Fruit fly (Drosophila melanogaster) whole organism, pupa: Measurements from ENCODE around the gene Dnali1.

Experiments
- CG10348 ChIP-seq: fragments of 200-800 bp; sonication (Bioruptor generic); IDR thresholded peaks from 2 replicates; pipeline ENCODE4 v1.3.6; 2022; ENCODE audit warnings: missing biosample characterization, missing genetic modification characterization
- CG12605 ChIP-seq: fragments of 200-800 bp; sonication (Bioruptor generic); IDR thresholded peaks from 2 replicates; pipeline ENCODE4 v1.3.6; 2022; ENCODE audit warnings: missing biosample characterization, missing genetic modification characterization
- CG13204 ChIP-seq: fragments of 200-800 bp; sonication (Bioruptor generic); optimal IDR thresholded peaks from 2 replicates; lab custom pipeline; 2018; ENCODE audit warnings: missing biosample characterization, mild to moderate bottlenecking, missing genetic modification characterization, moderate library complexity
- CG14655 ChIP-seq: fragments of 200-800 bp; sonication (Bioruptor generic); optimal IDR thresholded peaks from 3 replicates; lab custom pipeline; 2017; ENCODE audit warnings: mild to moderate bottlenecking, missing biosample characterization, missing genetic modification reagents, missing genetic modification characterization
- CG15710 ChIP-seq: fragments of 200-800 bp; sonication (Bioruptor generic); optimal IDR thresholded peaks from 2 replicates; lab custom pipeline; 2018; ENCODE audit warnings: missing biosample characterization, mild to moderate bottlenecking, missing genetic modification characterization, moderate library complexity
- CG17806 ChIP-seq: fragments of 200-800 bp; sonication (Bioruptor generic); optimal IDR thresholded peaks from 2 replicates; lab custom pipeline; 2018; ENCODE audit warnings: missing biosample characterization, mild to moderate bottlenecking, missing genetic modification characterization, moderate library complexity
- CG32121 ChIP-seq: fragments of 200-800 bp; sonication (Bioruptor generic); IDR thresholded peaks from 2 replicates; pipeline ENCODE4 v1.3.6; 2022; ENCODE audit warnings: missing biosample characterization, missing genetic modification characterization
- CG34367 ChIP-seq: fragments of 200-800 bp; sonication (Bioruptor generic); optimal IDR thresholded peaks from 2 replicates; lab custom pipeline; 2018; ENCODE audit warnings: missing biosample characterization, mild to moderate bottlenecking, missing genetic modification characterization
- CG4496 ChIP-seq: fragments of 200-800 bp; sonication (Bioruptor generic); IDR thresholded peaks from 3 replicates; pipeline ENCODE4 v1.3.6; 2022; ENCODE audit warnings: missing biosample characterization, missing genetic modification characterization
- CG8159 ChIP-seq: fragments of 200-800 bp; sonication (Bioruptor generic); optimal IDR thresholded peaks from 3 replicates; lab custom pipeline; 2018; ENCODE audit warnings: missing biosample characterization, mild to moderate bottlenecking, missing genetic modification characterization, moderate library complexity
- CG8301 ChIP-seq: fragments of 200-800 bp; sonication (Bioruptor generic); optimal IDR thresholded peaks from 2 replicates; lab custom pipeline; 2018; ENCODE audit warnings: missing biosample characterization, mild to moderate bottlenecking, missing genetic modification characterization
- CG9948 ChIP-seq: fragments of 200-800 bp; sonication (Bioruptor generic); optimal IDR thresholded peaks from 2 replicates; lab custom pipeline; 2018; ENCODE audit warnings: missing biosample characterization, mild to moderate bottlenecking, missing genetic modification characterization, moderate library complexity
- D1 ChIP-seq: fragments of 200-800 bp; sonication (Bioruptor generic); optimal IDR thresholded peaks from 2 replicates; lab custom pipeline; 2018; ENCODE audit warnings: missing biosample characterization, mild to moderate bottlenecking, missing genetic modification characterization, moderate library complexity
- EcR ChIP-seq: fragments of 200-800 bp; sonication (Bioruptor generic); optimal IDR thresholded peaks from 3 replicates; lab custom pipeline; 2019; ENCODE audit warnings: missing biosample characterization, missing genetic modification characterization, mild to moderate bottlenecking, moderate library complexity, missing genetic modification reagents
- Ets98B ChIP-seq: fragments of 200-800 bp; sonication (Bioruptor generic); IDR thresholded peaks from 2 replicates; pipeline ENCODE4 v1.3.6; 2022; ENCODE audit warnings: missing biosample characterization, missing genetic modification characterization
- Pif1A ChIP-seq: fragments of 200-800 bp; sonication (Bioruptor generic); optimal IDR thresholded peaks from 3 replicates; lab custom pipeline; 2016; ENCODE audit warnings: missing biosample characterization, missing genetic modification characterization
- Pif1B ChIP-seq: fragments of 200-800 bp; sonication (Bioruptor generic); optimal IDR thresholded peaks from 3 replicates; lab custom pipeline; 2016; ENCODE audit warnings: missing biosample characterization, missing genetic modification characterization
- Snoo ChIP-seq: fragments of 200-800 bp; sonication (Bioruptor generic); optimal IDR thresholded peaks from 3 replicates; lab custom pipeline; 2017; ENCODE audit warnings: missing biosample characterization, mild to moderate bottlenecking, missing genetic modification characterization, inconsistent platforms
- fd96Ca ChIP-seq: fragments of 200-800 bp; sonication (Bioruptor generic); IDR thresholded peaks from 3 replicates; pipeline ENCODE4 v1.3.6; 2022; ENCODE audit warnings: missing biosample characterization, missing genetic modification characterization
- gl ChIP-seq: fragments of 200-800 bp; sonication (Bioruptor generic); optimal IDR thresholded peaks from 2 replicates; lab custom pipeline; 2018; ENCODE audit warnings: missing biosample characterization, mild to moderate bottlenecking, missing genetic modification characterization
- rn ChIP-seq: fragments of 200-800 bp; sonication (Bioruptor generic); IDR thresholded peaks from 2 replicates; pipeline ENCODE4 v1.3.6; 2022; ENCODE audit warnings: missing biosample characterization, missing genetic modification characterization

Dnali1 gene

dm6 chr3R:11920605-11921004, 27.5 kb upstream of the Dnali1 start:
- TF ChIP-seq D1 (tag; lab: Kevin White, UChicago) (peak; percentile 74), CG4496 (peak; percentile 91), fd96Ca (peak; percentile 72), CG8301 (tag; lab: Kevin White, UChicago) (peak; percentile 89), CG8159 (tag; lab: Kevin White, UChicago) (peak; percentile 86), CG12605 (peak; percentile 77), CG14655 (GFP tag; lab: Kevin White, UChicago) (peak; percentile 92), CG32121 (peak; percentile 74), CG9948 (peak; percentile 86), Ets98B (GFP tag; lab: Robert Waterston, UW) (peak; percentile 80), CG10348 (GFP tag; lab: Robert Waterston, UW) (no peak), Pif1B (GFP tag; lab: Kevin White, UChicago) (peak; percentile 88), rn (GFP tag; lab: Robert Waterston, UW) (peak; percentile 58), EcR (GFP tag; lab: Kevin White, UChicago) (no peak), CG34367 (peak; percentile 88), Snoo (tag; lab: Kevin White, UChicago) (peak; percentile 27), CG17806 (tag; lab: Kevin White, UChicago) (peak; percentile 88), CG15710 (tag; lab: Kevin White, UChicago) (peak; percentile 86), Pif1A (GFP tag; lab: Kevin White, UChicago) (peak; percentile 83), CG13204 (GFP tag; lab: Kevin White, UChicago) (peak; percentile 53), gl (tag; lab: Kevin White, UChicago) (peak; percentile 56)

DNA sequence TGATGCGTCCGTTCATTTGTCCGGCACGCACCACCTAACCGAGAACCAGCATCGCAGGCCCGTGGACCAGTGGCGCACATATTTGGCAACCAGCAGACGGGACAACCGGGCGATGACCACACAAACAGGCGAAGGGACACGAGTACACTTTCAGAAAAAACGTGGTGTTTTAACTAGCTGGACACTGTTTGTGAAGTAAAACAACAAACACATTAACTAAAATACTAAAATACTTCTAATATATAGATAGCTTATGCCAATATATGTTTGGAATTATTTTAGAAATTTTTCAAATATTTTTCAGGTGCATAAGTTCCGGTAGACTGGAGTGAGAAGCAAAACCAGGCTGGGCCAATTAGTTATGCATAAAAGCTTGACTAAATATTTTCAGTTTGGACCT, 9.8 kb upstream of the Dnali1 start:
- no peak for TF ChIP-seq Ets98B (GFP tag; lab: Robert Waterston, UW)
- TF ChIP-seq CG34367, result no peak
- no peak for TF ChIP-seq CG14655 (GFP tag; lab: Kevin White, UChicago)
- TF ChIP-seq fd96Ca, result no peak
- no peak for TF ChIP-seq CG9948
- TF ChIP-seq rn (GFP tag; lab: Robert Waterston, UW), result no peak
- no peak for TF ChIP-seq Pif1B (GFP tag; lab: Kevin White, UChicago)
- TF ChIP-seq CG12605, result no peak
- no peak for TF ChIP-seq EcR (GFP tag; lab: Kevin White, UChicago)
- TF ChIP-seq CG8159 (tag; lab: Kevin White, UChicago), result no peak
- TF ChIP-seq Pif1A (GFP tag; lab: Kevin White, UChicago), result no peak
- TF ChIP-seq D1 (tag; lab: Kevin White, UChicago), result no peak
- TF ChIP-seq gl (tag; lab: Kevin White, UChicago), result no peak
- no peak for TF ChIP-seq CG32121
- no peak for TF ChIP-seq CG8301 (tag; lab: Kevin White, UChicago)
- no peak for TF ChIP-seq CG4496
- no peak for TF ChIP-seq CG15710 (tag; lab: Kevin White, UChicago)
- TF ChIP-seq CG10348 (GFP tag; lab: Robert Waterston, UW), result no peak

DNA sequence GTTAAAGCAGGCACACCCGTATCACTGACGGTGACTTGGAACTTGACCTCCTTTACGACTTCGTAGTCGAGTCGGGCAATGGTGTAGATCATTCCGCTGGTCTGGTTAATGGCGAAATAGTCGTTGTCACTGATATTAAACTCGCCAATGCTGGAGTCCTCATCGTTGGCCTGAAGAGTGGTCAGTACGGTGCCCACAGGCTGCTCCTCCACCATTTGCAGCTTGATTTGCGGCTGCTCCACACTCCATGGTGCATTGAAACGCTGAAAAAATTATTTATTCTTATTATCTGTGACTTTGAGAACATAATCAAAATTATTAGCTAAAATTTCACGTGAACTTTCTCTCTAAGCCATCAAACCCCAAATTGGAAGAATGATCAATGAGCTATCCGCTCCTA, 4.2 kb upstream of the Dnali1 start, which contains the start of gene CG34307:
CG34307 (plus strand) TSS at position 301 of the 400 bp plus-strand sequence.
- TF ChIP-seq EcR (GFP tag; lab: Kevin White, UChicago), result no peak
- no peak for TF ChIP-seq gl (tag; lab: Kevin White, UChicago)
- no peak for TF ChIP-seq CG34367
- TF ChIP-seq Pif1B (GFP tag; lab: Kevin White, UChicago), result no peak
- TF ChIP-seq Snoo (tag; lab: Kevin White, UChicago), result no peak
- TF ChIP-seq CG9948, result no peak
- TF ChIP-seq CG12605, result no peak
- no peak for TF ChIP-seq CG17806 (tag; lab: Kevin White, UChicago)
- TF ChIP-seq CG13204 (GFP tag; lab: Kevin White, UChicago), result no peak
- TF ChIP-seq CG4496, result no peak
- TF ChIP-seq CG14655 (GFP tag; lab: Kevin White, UChicago), result no peak
- TF ChIP-seq rn (GFP tag; lab: Robert Waterston, UW), result no peak
- TF ChIP-seq Ets98B (GFP tag; lab: Robert Waterston, UW), result no peak
- TF ChIP-seq D1 (tag; lab: Kevin White, UChicago), result no peak
- TF ChIP-seq Pif1A (GFP tag; lab: Kevin White, UChicago), result no peak
- TF ChIP-seq CG32121, result no peak

DNA sequence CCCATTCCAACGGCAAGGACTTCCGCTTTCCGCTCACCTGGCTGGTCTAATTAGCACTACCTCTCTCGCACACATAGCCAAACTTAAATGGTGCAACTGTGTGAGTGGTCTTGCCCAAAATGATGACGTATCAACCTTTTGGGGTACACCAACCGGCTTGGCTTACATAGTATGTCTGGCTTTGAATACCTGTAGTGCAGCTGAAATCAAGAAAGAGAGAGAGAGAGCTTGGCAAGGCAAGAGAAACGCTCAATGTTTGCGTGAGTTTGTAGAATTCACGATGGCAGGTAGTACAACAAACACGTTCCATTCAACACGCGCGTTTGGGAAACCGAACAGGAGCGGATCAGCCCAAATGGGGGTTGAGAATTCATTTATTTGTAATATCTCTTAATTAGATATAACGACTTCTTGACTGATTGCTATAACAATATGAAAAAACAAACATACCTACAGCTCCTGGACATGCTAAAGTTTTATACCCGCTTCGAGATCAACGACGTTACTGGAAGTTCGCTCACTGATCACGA, 5.0 kb downstream of the Dnali1 start:
- TF ChIP-seq fd96Ca (peak; percentile 48; the same call in 1 of the 3 replicates), Pif1A (GFP tag; lab: Kevin White, UChicago) (no peak), Pif1B (GFP tag; lab: Kevin White, UChicago) (peak; percentile 65), CG4496 (peak; percentile 65), CG8301 (tag; lab: Kevin White, UChicago) (no peak), CG8159 (tag; lab: Kevin White, UChicago) (peak; percentile 12), CG12605 (peak; percentile 43; the same call in 1 of the 2 replicates), CG15710 (tag; lab: Kevin White, UChicago) (no peak), CG32121 (no peak)

DNA sequence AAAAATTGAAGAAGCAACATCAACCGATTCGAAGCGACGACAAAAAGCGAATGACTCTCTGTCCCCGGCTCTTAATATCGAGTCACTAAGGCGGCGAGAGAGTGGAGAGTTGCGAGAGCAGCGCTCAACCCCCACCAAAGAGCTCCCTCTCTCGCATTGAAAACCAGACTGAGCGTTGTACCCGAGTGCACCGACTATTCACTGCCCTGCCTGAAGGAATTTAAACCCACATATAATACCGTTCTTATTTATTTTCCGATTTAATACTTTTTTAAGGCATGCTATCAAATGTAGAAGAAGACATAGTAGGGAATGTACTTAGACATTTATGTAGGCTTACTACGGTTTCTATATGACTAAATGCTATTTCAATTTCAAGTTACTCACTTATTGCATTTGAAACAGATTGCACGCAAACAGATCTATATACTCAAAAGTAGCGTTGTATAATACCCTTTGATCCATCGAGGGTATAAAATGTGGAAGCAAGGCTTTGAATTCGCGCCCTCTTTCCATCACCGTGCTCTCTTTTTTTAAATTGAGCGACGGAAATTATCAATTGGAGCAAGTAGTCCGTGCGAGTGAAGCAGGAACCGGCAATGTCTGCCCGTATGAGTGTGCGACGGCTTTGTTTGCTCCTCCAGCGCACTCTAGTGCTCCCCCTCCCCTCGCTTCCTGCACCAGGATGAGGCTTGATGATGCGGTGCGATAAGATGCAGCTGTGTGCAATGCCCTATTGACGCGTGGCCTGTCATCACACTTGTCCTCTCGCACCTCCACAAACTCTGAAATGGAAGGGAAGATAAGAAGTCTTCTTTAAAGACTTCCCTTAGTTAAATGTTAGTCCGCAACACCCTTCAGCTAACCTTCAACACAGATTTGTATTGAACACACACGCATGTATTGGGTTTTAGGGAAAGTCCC, 5.7 kb downstream of the Dnali1 start, which contains the start of gene mthl5:
mthl5 (minus strand) TSS at position 55 of the 924 bp plus-strand sequence.
- TF ChIP-seq CG12605, result peak; percentile 61
- TF ChIP-seq CG34367, result peak; percentile 92
- peak; percentile 88 for TF ChIP-seq Pif1B (GFP tag; lab: Kevin White, UChicago)
- peak; percentile 94 for TF ChIP-seq CG8159 (tag; lab: Kevin White, UChicago)
- peak; percentile 79 for TF ChIP-seq gl (tag; lab: Kevin White, UChicago)
- TF ChIP-seq CG15710 (tag; lab: Kevin White, UChicago), result peak; percentile 95
- TF ChIP-seq CG14655 (GFP tag; lab: Kevin White, UChicago), result peak; percentile 94
- TF ChIP-seq D1 (tag; lab: Kevin White, UChicago), result peak; percentile 92
- peak; percentile 82; the same call in 1 of the 2 replicates for TF ChIP-seq CG32121
- TF ChIP-seq CG4496, result peak; percentile 82
- TF ChIP-seq rn (GFP tag; lab: Robert Waterston, UW), result peak; percentile 61
- TF ChIP-seq CG10348 (GFP tag; lab: Robert Waterston, UW), result peak; percentile 63
- TF ChIP-seq CG8301 (tag; lab: Kevin White, UChicago), result peak; percentile 91
- TF ChIP-seq Ets98B (GFP tag; lab: Robert Waterston, UW), result peak; percentile 81
- peak; percentile 84 for TF ChIP-seq fd96Ca
- TF ChIP-seq Snoo (tag; lab: Kevin White, UChicago), result peak; percentile 92
- TF ChIP-seq EcR (GFP tag; lab: Kevin White, UChicago), result peak; percentile 71
- TF ChIP-seq Pif1A (GFP tag; lab: Kevin White, UChicago), result peak; percentile 80
- TF ChIP-seq CG17806 (tag; lab: Kevin White, UChicago), result peak; percentile 90
- peak; percentile 66 for TF ChIP-seq CG13204 (GFP tag; lab: Kevin White, UChicago)
- TF ChIP-seq CG9948, result peak; percentile 94
